Worm (Caenorhabditis elegans): Measurements from ENCODE around the gene F58G6.7.
A peak's percentile ranks its signal among the peaks of the same experiment; 100 is the strongest.

The F58G6.7 gene

DNA sequence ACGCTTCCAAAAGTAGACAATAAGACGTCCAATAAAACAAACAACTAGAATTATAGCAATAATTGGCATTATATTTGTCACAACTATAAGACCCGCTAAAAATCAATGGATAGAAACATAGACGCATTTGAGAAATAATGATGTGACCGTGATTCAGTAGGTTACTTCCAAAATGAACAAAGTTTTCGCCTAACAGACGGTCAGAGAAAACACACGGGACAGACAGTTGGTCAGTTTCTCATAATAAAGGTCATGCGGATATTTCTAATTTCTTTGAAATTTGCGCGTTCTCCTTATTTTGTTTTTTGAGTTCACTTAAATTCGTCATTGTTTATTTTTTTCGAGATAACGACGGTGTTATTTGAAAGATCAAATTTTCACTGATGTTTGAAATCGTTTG lies 22.5 kb upstream of the F58G6.7 start:
- TF ChIP-seq nhr-76 (tag; optimal IDR thresholded peaks at IDR 0.05) (no peak), elt-1 (tag; optimal IDR thresholded peaks at IDR 0.05; ENCODE audit: borderline replicate concordance, insufficient read depth) (no peak), mep-1 (tag; optimal IDR thresholded peaks at IDR 0.05) (no peak)

DNA sequence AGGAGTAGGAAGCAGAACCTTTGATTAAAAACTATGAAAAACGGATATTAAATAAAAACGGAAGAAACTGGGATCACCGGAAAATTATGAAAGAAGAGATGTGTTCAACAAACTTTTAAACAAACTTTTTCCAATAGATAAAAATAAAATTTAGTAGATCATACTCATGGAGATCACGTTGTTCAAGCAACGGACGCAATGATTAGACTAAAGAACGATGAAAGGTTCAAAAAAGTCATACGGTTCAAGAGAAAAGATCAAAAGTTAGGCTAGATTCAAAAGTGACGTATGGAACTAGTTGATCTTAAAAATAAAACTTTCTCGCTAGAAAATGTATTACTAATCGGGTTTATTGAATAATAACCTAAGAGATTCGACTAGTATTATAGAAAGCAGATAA lies 22.0 kb upstream of the F58G6.7 start:
- TF ChIP-seq unc-62 (GFP tag; optimal IDR thresholded peaks at IDR 0.05) (no peak), mab-5 (tag; optimal IDR thresholded peaks at IDR 0.05) (no peak), lin-13 (tag; optimal IDR thresholded peaks at IDR 0.05) (no peak), M03D4.4 (tag; optimal IDR thresholded peaks at IDR 0.05) (no peak), sem-2 (GFP tag; optimal IDR thresholded peaks at IDR 0.05) (no peak), hlh-1 (tag; optimal IDR thresholded peaks at IDR 0.05) (no peak), nhr-76 (tag; optimal IDR thresholded peaks at IDR 0.05) (no peak), pha-4 (tag; optimal IDR thresholded peaks at IDR 0.05) (no peak), ceh-83 (GFP tag; optimal IDR thresholded peaks at IDR 0.05) (no peak), blmp-1 (tag; optimal IDR thresholded peaks at IDR 0.05) (no peak), elt-3 (tag; optimal IDR thresholded peaks at IDR 0.05) (no peak), snpc-4 (tag; optimal IDR thresholded peaks at IDR 0.05) (no peak), ztf-11 (tag; optimal IDR thresholded peaks at IDR 0.05) (no peak)

DNA sequence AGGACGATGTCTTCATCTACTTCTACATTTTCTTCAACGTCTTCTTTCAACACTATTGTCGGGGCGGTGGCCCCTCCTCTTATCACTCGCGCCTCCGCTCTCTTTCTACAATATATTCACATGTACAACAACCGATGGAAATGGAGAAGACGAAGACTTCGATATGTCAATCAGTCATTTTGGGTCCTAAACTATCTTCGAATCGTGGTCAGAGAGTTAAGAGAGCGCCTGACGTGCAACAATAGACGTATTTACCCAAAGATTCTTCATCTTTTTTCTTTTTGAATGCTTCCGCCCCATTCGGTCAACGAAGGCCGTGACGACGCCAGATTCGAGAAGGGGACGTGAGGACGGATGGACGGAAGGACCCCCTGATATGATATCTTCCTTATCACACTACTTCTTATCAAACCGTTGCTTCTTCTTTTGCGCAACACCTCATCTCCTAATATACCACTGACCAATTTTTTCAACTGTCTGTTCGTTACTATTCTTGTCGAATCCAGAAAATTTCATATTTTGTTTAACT lies 21.1 kb upstream of the F58G6.7 start:
- TF ChIP-seq snpc-4 (tag; optimal IDR thresholded peaks at IDR 0.05) (no peak), nhr-237 (tag; optimal IDR thresholded peaks at IDR 0.05) (no peak), ceh-39 (tag; optimal IDR thresholded peaks at IDR 0.05) (no peak), cnd-1 (tag; optimal IDR thresholded peaks at IDR 0.05) (no peak), pha-4 (tag; optimal IDR thresholded peaks at IDR 0.05) (no peak), mab-5 (tag; optimal IDR thresholded peaks at IDR 0.05) (no peak), mls-2 (tag; optimal IDR thresholded peaks at IDR 0.05) (no peak), elt-1 (tag; optimal IDR thresholded peaks at IDR 0.05; ENCODE audit: borderline replicate concordance, insufficient read depth) (no peak)

DNA sequence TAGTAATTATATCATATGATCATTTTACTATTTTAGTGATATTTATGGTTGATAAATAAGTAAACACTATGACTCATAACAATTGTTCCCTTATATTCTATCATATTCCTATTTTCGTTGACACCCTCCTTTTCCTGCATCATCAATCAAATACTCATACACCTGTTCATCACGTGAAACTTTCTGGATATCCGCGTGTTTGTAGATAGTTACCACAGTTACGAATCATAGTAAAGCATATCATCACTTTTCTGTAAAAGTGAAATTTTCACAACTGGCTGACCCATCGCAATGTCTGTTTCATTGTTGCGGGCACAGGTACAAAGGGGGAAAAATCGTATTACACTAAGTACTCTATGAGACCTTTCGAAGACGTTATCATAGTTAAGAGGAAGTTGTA lies 20.2 kb upstream of the F58G6.7 start:
- TF ChIP-seq mep-1 (tag; optimal IDR thresholded peaks at IDR 0.05) (no peak), M03D4.4 (tag; optimal IDR thresholded peaks at IDR 0.05) (no peak), ham-2 (GFP tag; optimal IDR thresholded peaks at IDR 0.05) (no peak), mls-2 (tag; optimal IDR thresholded peaks at IDR 0.05) (no peak), nhr-12 (tag; optimal IDR thresholded peaks at IDR 0.05) (no peak), nhr-2 (tag; optimal IDR thresholded peaks at IDR 0.05) (no peak), snpc-4 (tag; optimal IDR thresholded peaks at IDR 0.05) (no peak), pha-4 (tag; optimal IDR thresholded peaks at IDR 0.05) (no peak), zip-8 (tag; optimal IDR thresholded peaks at IDR 0.05) (no peak), unc-62 (GFP tag; optimal IDR thresholded peaks at IDR 0.05) (no peak), drap-1 (GFP tag; optimal IDR thresholded peaks at IDR 0.05) (no peak), elt-1 (tag; optimal IDR thresholded peaks at IDR 0.05; ENCODE audit: borderline replicate concordance, insufficient read depth) (no peak), sem-2 (GFP tag; optimal IDR thresholded peaks at IDR 0.05) (no peak), sptf-1 (tag; optimal IDR thresholded peaks at IDR 0.05) (no peak)

DNA sequence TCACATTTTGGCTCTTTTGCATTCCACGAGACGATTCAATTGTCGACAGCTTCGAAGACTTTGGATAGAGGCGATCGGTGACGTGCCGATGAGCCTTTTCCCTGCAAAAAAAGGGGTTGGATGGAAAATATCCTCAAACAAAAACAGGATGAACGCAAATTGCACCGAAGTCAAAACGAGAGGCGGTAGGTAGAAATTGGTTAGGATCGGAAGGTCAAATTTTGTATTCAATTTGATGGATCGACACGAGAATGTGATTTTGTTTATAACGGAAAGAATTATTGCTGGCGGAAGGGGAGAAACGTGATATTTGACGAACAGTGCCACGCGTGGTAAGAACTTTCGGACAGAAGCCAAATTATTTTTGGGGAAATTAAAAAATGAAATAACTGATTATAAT lies 19.3 kb upstream of the F58G6.7 start, which contains the start of gene mca-1:
Gene mca-1 (minus strand): TSS at position 101 of the 400 bp plus-strand sequence.
- TF ChIP-seq zip-8 (tag; optimal IDR thresholded peaks at IDR 0.05) (no peak), nhr-76 (tag; optimal IDR thresholded peaks at IDR 0.05) (no peak), tbx-8 (GFP tag; optimal IDR thresholded peaks at IDR 0.05) (no peak), lin-32 (GFP tag; optimal IDR thresholded peaks at IDR 0.05) (no peak), snpc-4 (tag; optimal IDR thresholded peaks at IDR 0.05) (no peak), unc-39 (tag; optimal IDR thresholded peaks at IDR 0.05) (no peak), ceh-83 (GFP tag; optimal IDR thresholded peaks at IDR 0.05) (no peak), ceh-39 (tag; optimal IDR thresholded peaks at IDR 0.05) (no peak), lin-13 (tag; optimal IDR thresholded peaks at IDR 0.05) (no peak), nhr-12 (tag; optimal IDR thresholded peaks at IDR 0.05) (no peak), ceh-43 (GFP tag; optimal IDR thresholded peaks at IDR 0.05) (no peak), nhr-237 (tag; optimal IDR thresholded peaks at IDR 0.05) (no peak)

DNA sequence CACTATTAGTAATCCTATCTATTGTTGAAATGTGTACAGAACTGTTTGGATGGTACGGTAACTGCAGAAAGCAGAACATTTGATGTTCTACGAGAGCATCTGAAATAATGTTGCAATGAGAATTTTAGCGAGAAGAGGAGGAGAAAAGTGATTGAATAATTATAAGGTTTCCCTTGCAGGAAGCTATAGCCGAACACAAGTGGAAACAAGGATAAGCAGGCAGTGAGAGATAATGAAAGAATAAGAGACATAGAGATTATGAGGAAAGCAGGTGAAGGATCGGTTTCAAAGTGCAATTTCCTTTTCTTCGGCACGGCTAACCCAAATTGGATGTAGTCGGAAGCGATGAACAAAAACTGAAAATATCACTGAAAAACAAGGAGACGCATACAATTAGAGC lies 12.2 kb upstream of the F58G6.7 start, which contains the start of gene del-2:
Gene del-2 (minus strand): TSS at position 101 of the 400 bp plus-strand sequence.
- peak; percentile 26 for TF ChIP-seq ham-2 (GFP tag; optimal IDR thresholded peaks at IDR 0.05)
- TF ChIP-seq ces-1 (GFP tag; optimal IDR thresholded peaks at IDR 0.05): peak; percentile 26
- no peak for TF ChIP-seq snpc-4 (tag; optimal IDR thresholded peaks at IDR 0.05)
